Fruit fly (Drosophila melanogaster) whole organism, embryonic: ENCODE data around the gene msn.

Experiments used
- Adf1 ChIP-seq: fragments of 200-800 bp; sonication (Bioruptor generic); IDR thresholded peaks from 2 replicates; pipeline ENCODE4 v1.3.6; 2022; ENCODE audit warnings: missing biosample characterization, missing genetic modification characterization
- B-H2 ChIP-seq: fragments of 200-800 bp; sonication (Bioruptor generic); optimal IDR thresholded peaks from 2 replicates; lab custom pipeline; 2018; ENCODE audit warnings: missing biosample characterization, mild to moderate bottlenecking, missing genetic modification characterization
- BEAF-32 ChIP-seq: fragments of 200-800 bp; sonication (Bioruptor generic); optimal IDR thresholded peaks from 3 replicates; lab custom pipeline; 2017; ENCODE audit warnings: missing biosample characterization, missing genetic modification characterization, mild to moderate bottlenecking, moderate library complexity, missing genetic modification reagents
- Bdp1 ChIP-seq: fragments of 200-800 bp; sonication (Bioruptor generic); optimal IDR thresholded peaks from 3 replicates; lab custom pipeline; 2016; ENCODE audit warnings: missing biosample characterization, missing genetic modification characterization
- C15 ChIP-seq: fragments of 200-800 bp; sonication (Bioruptor generic); IDR thresholded peaks from 3 replicates; pipeline ENCODE4 v1.3.6; 2022; ENCODE audit warnings: missing biosample characterization, missing genetic modification characterization
- CG10366 ChIP-seq: fragments of 200-800 bp; sonication (Bioruptor generic); IDR thresholded peaks from 2 replicates; pipeline ENCODE4 v1.3.6; 2022; ENCODE audit warnings: missing biosample characterization, missing genetic modification characterization
- CG12236 ChIP-seq: fragments of 200-800 bp; sonication (Bioruptor generic); optimal IDR thresholded peaks from 2 replicates; lab custom pipeline; 2016; ENCODE audit warnings: missing biosample characterization, missing genetic modification characterization
- CG12299 ChIP-seq: fragments of 200-800 bp; sonication (Bioruptor generic); optimal IDR thresholded peaks from 2 replicates; lab custom pipeline; 2018; ENCODE audit warnings: missing biosample characterization, mild to moderate bottlenecking, missing genetic modification characterization
- CG12391 ChIP-seq: fragments of 200-800 bp; sonication (Bioruptor generic); optimal IDR thresholded peaks from 3 replicates; lab custom pipeline; 2018; ENCODE audit warnings: missing biosample characterization, mild to moderate bottlenecking, missing genetic modification characterization, moderate library complexity
- CG13894 ChIP-seq: fragments of 200-800 bp; sonication (Bioruptor generic); optimal IDR thresholded peaks from 3 replicates; lab custom pipeline; 2018; ENCODE audit warnings: missing biosample characterization, mild to moderate bottlenecking, missing genetic modification characterization, moderate library complexity
- CG14860 ChIP-seq: fragments of 200-800 bp; sonication (Bioruptor generic); IDR thresholded peaks from 3 replicates; pipeline ENCODE4 v1.3.6; 2022; ENCODE audit warnings: missing biosample characterization, missing genetic modification characterization; ENCODE audit not compliant: partially characterized antibody
- CG18476 ChIP-seq: fragments of 200-800 bp; sonication (Bioruptor generic); optimal IDR thresholded peaks from 2 replicates; lab custom pipeline; 2016; ENCODE audit warnings: missing biosample characterization, mild to moderate bottlenecking, missing genetic modification characterization
- CG18619 ChIP-seq: fragments of 200-800 bp; sonication (Bioruptor generic); optimal IDR thresholded peaks from 3 replicates; lab custom pipeline; 2017; ENCODE audit warnings: missing biosample characterization, mild to moderate bottlenecking, missing genetic modification characterization
- CG2875 ChIP-seq: fragments of 200-800 bp; sonication (Bioruptor generic); optimal IDR thresholded peaks from 2 replicates; lab custom pipeline; 2017; ENCODE audit warnings: missing biosample characterization, mild to moderate bottlenecking, missing genetic modification characterization, missing genetic modification reagents
- CG30020 ChIP-seq: fragments of 200-800 bp; optimal IDR thresholded peaks from 2 replicates; lab custom pipeline; 2019; ENCODE audit warnings: missing biosample characterization, mild to moderate bottlenecking, missing genetic modification characterization, moderate library complexity
- CG3065 ChIP-seq: fragments of 200-800 bp; sonication (Bioruptor generic); optimal IDR thresholded peaks from 2 replicates; lab custom pipeline; 2016; ENCODE audit warnings: missing biosample characterization, missing genetic modification characterization
- CG3163 ChIP-seq: fragments of 200-800 bp; sonication (Bioruptor generic); optimal IDR thresholded peaks from 3 replicates; lab custom pipeline; 2016; ENCODE audit warnings: missing biosample characterization, missing genetic modification characterization
- CG33557 ChIP-seq: fragments of 200-800 bp; sonication (Bioruptor generic); optimal IDR thresholded peaks from 2 replicates; lab custom pipeline; 2019; ENCODE audit warnings: missing biosample characterization, mild to moderate bottlenecking, missing genetic modification characterization, moderate library complexity
- CG4282 ChIP-seq: fragments of 200-800 bp; sonication (Bioruptor generic); optimal IDR thresholded peaks from 2 replicates; lab custom pipeline; 2016; ENCODE audit warnings: missing biosample characterization, missing genetic modification characterization
- CG4360 ChIP-seq: fragments of 200-800 bp; sonication (Bioruptor generic); IDR thresholded peaks from 2 replicates; pipeline ENCODE4 v1.3.6; 2022; ENCODE audit warnings: missing biosample characterization, missing genetic modification characterization
- CG4617 ChIP-seq: fragments of 200-800 bp; sonication (Bioruptor generic); optimal IDR thresholded peaks from 3 replicates; lab custom pipeline; 2016; ENCODE audit warnings: missing biosample characterization, missing genetic modification characterization, borderline replicate concordance
- CG5953 ChIP-seq: fragments of 200-800 bp; sonication (Bioruptor generic); IDR thresholded peaks from 2 replicates; pipeline ENCODE4 v1.3.6; 2022; ENCODE audit warnings: missing biosample characterization, missing genetic modification characterization
- CG6765 ChIP-seq: fragments of 200-800 bp; sonication (Bioruptor generic); optimal IDR thresholded peaks from 3 replicates; lab custom pipeline; 2017; ENCODE audit warnings: missing biosample characterization, mild to moderate bottlenecking, missing genetic modification characterization
- CG7928 ChIP-seq: fragments of 200-800 bp; sonication (Bioruptor generic); optimal IDR thresholded peaks from 2 replicates; lab custom pipeline; 2017; ENCODE audit warnings: missing biosample characterization, mild to moderate bottlenecking, missing genetic modification characterization
- CG8281 ChIP-seq: fragments of 200-800 bp; sonication (Bioruptor generic); optimal IDR thresholded peaks from 2 replicates; lab custom pipeline; 2018; ENCODE audit warnings: missing biosample characterization, mild to moderate bottlenecking, missing genetic modification characterization, moderate library complexity
- CG8765 ChIP-seq: fragments of 200-800 bp; sonication (Bioruptor generic); IDR thresholded peaks from 2 replicates; pipeline ENCODE4 v1.3.6; 2022; ENCODE audit warnings: missing biosample characterization, missing genetic modification characterization
- Deaf1 ChIP-seq: fragments of 200-800 bp; optimal IDR thresholded peaks from 3 replicates; lab custom pipeline; 2019; ENCODE audit warnings: missing biosample characterization, mild to moderate bottlenecking, missing genetic modification characterization, moderate library complexity
- Dref ChIP-seq: fragments of 200-800 bp; sonication (Bioruptor generic); IDR thresholded peaks from 2 replicates; pipeline ENCODE4 v1.3.6; 2022; ENCODE audit warnings: missing biosample characterization, missing genetic modification characterization
- HHEX ChIP-seq: fragments of 200-800 bp; sonication (Bioruptor generic); optimal IDR thresholded peaks from 3 replicates; lab custom pipeline; 2017; ENCODE audit warnings: missing biosample characterization, mild to moderate bottlenecking, missing genetic modification characterization, missing genetic modification reagents
- Hand ChIP-seq: fragments of 200-800 bp; sonication (Bioruptor generic); optimal IDR thresholded peaks from 2 replicates; lab custom pipeline; 2017; ENCODE audit warnings: mild to moderate bottlenecking, missing biosample characterization, missing genetic modification reagents, missing genetic modification characterization
- Med ChIP-seq: fragments of 200-800 bp; sonication (Bioruptor generic); peaks from one replicate; lab custom pipeline; 2016; ENCODE audit warnings: missing biosample characterization, missing genetic modification characterization, mild to moderate bottlenecking, inconsistent platforms, moderate library complexity
- PHDP ChIP-seq: fragments of 200-800 bp; sonication (Bioruptor generic); optimal IDR thresholded peaks from 3 replicates; lab custom pipeline; 2018; ENCODE audit warnings: missing biosample characterization, mild to moderate bottlenecking, missing genetic modification characterization, moderate library complexity
- Rfx ChIP-seq: fragments of 200-800 bp; sonication (Bioruptor generic); IDR thresholded peaks from 2 replicates; pipeline ENCODE4 v1.3.6; 2022; ENCODE audit warnings: missing biosample characterization, missing genetic modification characterization
- Spps ChIP-seq: fragments of 200-800 bp; sonication (Bioruptor generic); optimal IDR thresholded peaks from 2 replicates; lab custom pipeline; 2018; ENCODE audit warnings: missing biosample characterization, mild to moderate bottlenecking, missing genetic modification characterization
- Xrp1 ChIP-seq: fragments of 200-800 bp; sonication (Bioruptor generic); IDR thresholded peaks from 2 replicates; pipeline ENCODE4 v1.3.6; 2022; ENCODE audit warnings: missing biosample characterization, missing genetic modification characterization
- chinmo ChIP-seq: fragments of 200-800 bp; sonication (Bioruptor generic); IDR thresholded peaks from 4 replicates; pipeline ENCODE4 v1.3.6; 2022; ENCODE audit warnings: missing biosample characterization, missing genetic modification characterization; ENCODE audit not compliant: partially characterized antibody
- crol ChIP-seq: fragments of 200-800 bp; sonication (Bioruptor generic); IDR thresholded peaks from 2 replicates; pipeline ENCODE4 v1.3.6; 2022; ENCODE audit warnings: missing biosample characterization, missing genetic modification characterization
- eyg ChIP-seq: fragments of 200-800 bp; sonication (Bioruptor generic); optimal IDR thresholded peaks from 3 replicates; lab custom pipeline; 2016; ENCODE audit warnings: missing biosample characterization, missing genetic modification characterization
- fru ChIP-seq: fragments of >200 bp; optimal IDR thresholded peaks from 2 replicates; lab custom pipeline; 2017
- gsb-n ChIP-seq: fragments of 200-800 bp; sonication (Bioruptor generic); optimal IDR thresholded peaks from 3 replicates; lab custom pipeline; 2018; ENCODE audit warnings: missing biosample characterization, mild to moderate bottlenecking, missing genetic modification characterization
- her ChIP-seq: fragments of 200-800 bp; sonication (Bioruptor generic); optimal IDR thresholded peaks from 2 replicates; lab custom pipeline; 2016; ENCODE audit warnings: missing biosample characterization, missing genetic modification characterization
- jumu ChIP-seq: fragments of 200-800 bp; sonication (Bioruptor generic); optimal IDR thresholded peaks from 3 replicates; lab custom pipeline; 2016; ENCODE audit warnings: missing biosample characterization, missing genetic modification characterization
- knrl ChIP-seq: fragments of 200-800 bp; sonication (Bioruptor generic); IDR thresholded peaks from 3 replicates; pipeline ENCODE4 v1.3.6; 2022; ENCODE audit warnings: missing biosample characterization, missing genetic modification characterization; ENCODE audit not compliant: partially characterized antibody
- lmd ChIP-seq: fragments of 200-800 bp; sonication (Bioruptor generic); IDR thresholded peaks from 2 replicates; pipeline ENCODE4 v1.3.6; 2022; ENCODE audit warnings: missing biosample characterization, missing genetic modification characterization
- nom ChIP-seq: fragments of 200-800 bp; sonication (Bioruptor generic); optimal IDR thresholded peaks from 2 replicates; lab custom pipeline; 2017; ENCODE audit warnings: missing biosample characterization, missing genetic modification characterization, mild to moderate bottlenecking, moderate library complexity, missing genetic modification reagents
- pita ChIP-seq: fragments of 200-800 bp; sonication (Bioruptor generic); optimal IDR thresholded peaks from 2 replicates; lab custom pipeline; 2017; ENCODE audit warnings: missing biosample characterization, mild to moderate bottlenecking, missing genetic modification characterization
- sens ChIP-seq: fragments of 200-800 bp; sonication (Bioruptor generic); peaks from one replicate; lab custom pipeline; 2016; ENCODE audit warnings: missing biosample characterization, missing genetic modification characterization
- sisA ChIP-seq: fragments of 200-800 bp; sonication (Bioruptor generic); IDR thresholded peaks from 2 replicates; pipeline ENCODE4 v1.3.6; 2022; ENCODE audit warnings: missing biosample characterization, missing genetic modification characterization
- toy ChIP-seq: fragments of 200-800 bp; sonication (Bioruptor generic); IDR thresholded peaks from 2 replicates; pipeline ENCODE4 v1.3.6; 2022; ENCODE audit warnings: missing biosample characterization, missing genetic modification characterization
- tx ChIP-seq: fragments of 200-800 bp; sonication (Bioruptor generic); optimal IDR thresholded peaks from 2 replicates; lab custom pipeline; 2016; ENCODE audit warnings: missing biosample characterization, missing genetic modification characterization

Gene msn

DNA sequence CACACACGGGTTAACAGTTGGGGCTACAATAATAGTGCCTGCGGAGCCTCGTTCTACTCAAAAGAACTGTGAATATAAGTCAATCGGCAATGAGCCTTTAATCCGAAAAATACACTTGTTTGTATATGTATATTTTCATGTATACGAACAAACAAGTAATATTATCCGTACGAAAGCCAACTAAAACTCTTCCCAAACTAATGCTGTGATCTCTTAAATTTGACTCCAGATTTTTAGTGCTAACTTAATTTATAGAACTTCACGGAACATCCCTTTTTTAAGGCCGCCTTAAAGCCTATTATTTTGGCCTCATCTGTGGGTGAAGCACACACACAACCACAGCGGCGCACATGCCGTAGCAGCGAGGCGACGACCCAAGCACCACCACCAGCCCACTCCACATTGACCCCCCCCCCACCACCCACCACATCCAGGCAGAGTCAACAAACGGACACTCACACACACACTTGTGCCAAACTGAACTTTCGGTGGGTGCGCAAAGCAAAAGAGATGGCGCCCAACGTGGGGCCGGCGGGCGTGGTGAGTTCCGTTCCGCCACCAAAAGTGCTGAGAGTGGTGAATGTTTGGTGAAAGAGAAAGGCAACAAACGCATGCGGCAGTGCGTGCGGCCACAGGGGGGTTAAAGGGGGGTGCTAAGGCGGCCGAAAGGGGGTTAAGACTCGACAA is 2.1 kb downstream of the msn start (continued):
- TF ChIP-seq CG12236 (GFP tag; lab: Kevin White, UChicago) (peak; percentile 63), fru (no peak), CG2875 (GFP tag; lab: Kevin White, UChicago) (peak; percentile 73), Adf1 (peak; percentile 48), Xrp1 (GFP tag; lab: Robert Waterston, UW) (peak; percentile 73), knrl (GFP tag; lab: Robert Waterston, UW) (peak; percentile 13; the same call in 1 of the 3 replicates), pita (GFP tag; lab: Kevin White, UChicago) (no peak), CG12391 (tag; lab: Kevin White, UChicago) (peak; percentile 87), CG18476 (GFP tag; lab: Kevin White, UChicago) (peak; percentile 75), CG12299 (tag; lab: Kevin White, UChicago) (peak; percentile 65), jumu (GFP tag; lab: Kevin White, UChicago) (peak; percentile 63), CG14860 (GFP tag; lab: Robert Waterston, UW) (no peak), CG4282 (GFP tag; lab: Kevin White, UChicago) (no peak), CG30020 (tag; lab: Kevin White, UChicago) (peak; percentile 35), Med (GFP tag; lab: Kevin White, UChicago) (peak; percentile 92), chinmo (GFP tag; lab: Robert Waterston, UW) (0 out of 4 replicates have a peak, but pooled peaks have one; percentile 72), CG13894 (tag; lab: Kevin White, UChicago) (peak; percentile 50), CG5953 (GFP tag; lab: Robert Waterston, UW) (0 out of 2 replicates have a peak, but pooled peaks have one; percentile 41), Spps (tag; lab: Kevin White, UChicago) (peak; percentile 40), nom (peak; percentile 43), PHDP (tag; lab: Kevin White, UChicago) (peak; percentile 88), CG3163 (no peak), crol (peak; percentile 97), BEAF-32 (GFP tag; lab: Kevin White, UChicago) (no peak), Hand (peak; percentile 87), sisA (GFP tag; lab: Robert Waterston, UW) (peak; percentile 72), CG6765 (GFP tag; lab: Kevin White, UChicago) (no peak), CG10366 (GFP tag; lab: Robert Waterston, UW) (peak; percentile 62), CG3065 (no peak), CG4617 (GFP tag; lab: Kevin White, UChicago) (peak; percentile 40), CG8281 (peak; percentile 62), CG4360 (no peak), lmd (peak; percentile 82), her (no peak), gsb-n (tag; lab: Kevin White, UChicago) (peak; percentile 67), CG18619 (GFP tag; lab: Kevin White, UChicago) (peak; percentile 87), sens (GFP tag; lab: Kevin White, UChicago) (peak; percentile 96), CG8765 (0 out of 2 replicates have a peak, but pooled peaks have one; percentile 27), tx (GFP tag; lab: Kevin White, UChicago) (peak; percentile 61), C15 (GFP tag; lab: Robert Waterston, UW) (no peak), CG7928 (peak; percentile 7), B-H2 (GFP tag; lab: Kevin White, UChicago) (no peak), toy (GFP tag; lab: Robert Waterston, UW) (0 out of 2 replicates have a peak, but pooled peaks have one; percentile 43), Rfx (GFP tag; lab: Robert Waterston, UW) (peak; percentile 60; the same call in 1 of the 2 replicates), Bdp1 (GFP tag; lab: Kevin White, UChicago) (peak; percentile 68), eyg (peak; percentile 64), CG33557 (GFP tag; lab: Kevin White, UChicago) (peak; percentile 64), HHEX (GFP tag; lab: Kevin White, UChicago) (peak; percentile 85), Dref (GFP tag; lab: Robert Waterston, UW) (no peak), Deaf1 (tag; lab: Kevin White, UChicago) (peak; percentile 45)
